Fruit fly (Drosophila melanogaster): ENCODE measurements around the gene CG5111.

Gene CG5111

dm6 chr3R:25555365-25556106 is 49.5 kb downstream of the CG5111 start (continued):
- peak; percentile 78 for TF ChIP-seq cyc (GFP tag; optimal IDR thresholded peaks at IDR 0.05)
- TF ChIP-seq eg (GFP tag; IDR thresholded peaks at IDR 0.05) = peak; percentile 74
- peak; percentile 89 for TF ChIP-seq achi (GFP tag; optimal IDR thresholded peaks at IDR 0.05)
- TF ChIP-seq Blimp-1 (GFP tag; optimal IDR thresholded peaks at IDR 0.05) = peak; percentile 60
- peak; percentile 83 for TF ChIP-seq svp (GFP tag)
- peak; percentile 68 for TF ChIP-seq Lpt (GFP tag; optimal IDR thresholded peaks at IDR 0.05)
- TF ChIP-seq salr (GFP tag; optimal IDR thresholded peaks at IDR 0.05) = peak; percentile 79 to 84
- TF ChIP-seq CG1621 (tag; optimal IDR thresholded peaks at IDR 0.05) = peak; percentile 76
- peak; percentile 90 for TF ChIP-seq CG4318 (GFP tag; optimal IDR thresholded peaks at IDR 0.05)

Data from whole organism, prepupa.